Fruit fly (Drosophila melanogaster) whole organism, prepupa: Measurements from ENCODE around the gene yuri.

Source experiments
- Blimp-1 ChIP-seq: fragments of 200-800 bp; sonication (Bioruptor generic); optimal IDR thresholded peaks from 3 replicates; lab custom pipeline; 2017; ENCODE audit warnings: missing biosample characterization, missing genetic modification characterization, mild to moderate bottlenecking, moderate library complexity, missing genetic modification reagents
- CG3032 ChIP-seq: fragments of 200-800 bp; optimal IDR thresholded peaks from 2 replicates; lab custom pipeline; 2019; ENCODE audit warnings: missing biosample characterization, mild to moderate bottlenecking, missing genetic modification characterization, moderate library complexity
- CG3919 ChIP-seq: fragments of 200-800 bp; sonication (Bioruptor generic); optimal IDR thresholded peaks from 3 replicates; lab custom pipeline; 2016; ENCODE audit warnings: missing biosample characterization, missing genetic modification characterization
- CG8632 ChIP-seq: fragments of 200-800 bp; sonication (Bioruptor generic); optimal IDR thresholded peaks from 3 replicates; lab custom pipeline; 2016; ENCODE audit warnings: missing biosample characterization, missing genetic modification characterization
- Eip78C ChIP-seq: fragments of 200-800 bp; sonication (Bioruptor generic); peaks from one replicate; lab custom pipeline; 2016; ENCODE audit warnings: missing biosample characterization, missing genetic modification characterization
- Hr39 ChIP-seq: fragments of 200-800 bp; sonication (Bioruptor generic); optimal IDR thresholded peaks from 2 replicates; lab custom pipeline; 2016; ENCODE audit warnings: missing biosample characterization, missing genetic modification characterization
- Hr4 ChIP-seq: fragments of 200-800 bp; sonication (Bioruptor generic); optimal IDR thresholded peaks from 3 replicates; lab custom pipeline; 2016; ENCODE audit warnings: missing biosample characterization, missing genetic modification characterization
- Sox102F ChIP-seq: fragments of 200-800 bp; sonication (Bioruptor generic); optimal IDR thresholded peaks from 2 replicates; lab custom pipeline; 2016; ENCODE audit warnings: missing biosample characterization, mild to moderate bottlenecking, missing genetic modification characterization
- acj6 ChIP-seq: fragments of 200-800 bp; sonication (Bioruptor generic); optimal IDR thresholded peaks from 3 replicates; lab custom pipeline; 2016; ENCODE audit warnings: missing biosample characterization, missing genetic modification characterization
- spab ChIP-seq: fragments of 200-800 bp; sonication (Bioruptor generic); optimal IDR thresholded peaks from 2 replicates; lab custom pipeline; 2017; ENCODE audit warnings: missing biosample characterization, mild to moderate bottlenecking, missing genetic modification characterization, missing genetic modification reagents
- topi ChIP-seq: fragments of 200-800 bp; sonication (Bioruptor generic); optimal IDR thresholded peaks from 3 replicates; lab custom pipeline; 2016; ENCODE audit warnings: missing biosample characterization, missing genetic modification characterization

DNA sequence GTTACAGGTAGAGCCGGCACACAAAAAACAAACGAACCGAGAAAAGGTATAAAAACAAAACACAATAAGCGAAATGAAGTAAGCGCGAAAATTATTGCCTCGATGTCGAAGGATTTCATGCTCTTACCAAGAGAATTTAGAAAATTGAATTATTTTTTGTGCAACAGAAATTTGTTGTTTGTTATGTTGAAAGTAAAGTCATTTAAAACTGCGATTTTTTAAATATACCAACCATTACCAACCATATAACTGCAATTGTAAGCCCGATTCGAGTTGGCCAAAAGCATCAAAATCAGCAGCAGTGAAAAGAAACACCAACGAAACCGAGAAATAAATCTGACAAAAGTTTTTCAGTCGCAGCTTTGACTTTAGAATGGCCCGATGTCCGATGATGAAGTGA lies 16.5 kb upstream of the yuri start:
- TF ChIP-seq Sox102F (GFP tag; lab: Kevin White, UChicago) (peak; percentile 54), CG8632 (GFP tag; lab: Kevin White, UChicago) (no peak), CG3032 (no peak), topi (GFP tag; lab: Kevin White, UChicago) (peak; percentile 47), Blimp-1 (GFP tag; lab: Kevin White, UChicago) (peak; percentile 22), spab (GFP tag; lab: Kevin White, UChicago) (no peak), acj6 (GFP tag; lab: Kevin White, UChicago) (peak; percentile 6), Eip78C (GFP tag; lab: Kevin White, UChicago) (peak; percentile 76), CG3919 (GFP tag; lab: Kevin White, UChicago) (no peak), Hr39 (GFP tag; lab: Kevin White, UChicago) (peak; percentile 57), Hr4 (no peak)
